Worm (Caenorhabditis elegans) whole organism, L1 larva: ENCODE measurements around the gene emb-4.

Source experiments
- C34B4.2 ChIP-seq: sonication (generic microtip); optimal IDR thresholded peaks from 2 replicates; lab custom pipeline; 2017; ENCODE audit warnings: mild to moderate bottlenecking, missing genetic modification characterization, missing compliant biosample characterization
- F16B12.6 ChIP-seq: fragments of 150-350 bp; optimal IDR thresholded peaks from 2 replicates; lab custom pipeline; 2014; ENCODE audit warnings: missing biosample characterization, missing genetic modification characterization
- Y116A8C.19 ChIP-seq: sonication (generic microtip); optimal IDR thresholded peaks from 2 replicates; lab custom pipeline; 2016; ENCODE audit warnings: missing compliant biosample characterization, missing genetic modification characterization, borderline replicate concordance
- alr-1 ChIP-seq: fragments of 200-800 bp; sonication (Bioruptor generic); optimal IDR thresholded peaks from 2 replicates; lab custom pipeline; 2018; ENCODE audit warnings: borderline replicate concordance, mild to moderate bottlenecking, missing genetic modification characterization, missing compliant biosample characterization
- ama-1 ChIP-seq: fragments of 150-350 bp; optimal IDR thresholded peaks from 2 replicates; lab custom pipeline; 2014
- blmp-1 ChIP-seq: fragments of 150-350 bp; optimal IDR thresholded peaks from 2 replicates; lab custom pipeline; 2014; ENCODE audit warnings: missing biosample characterization, missing genetic modification characterization
- ces-1 ChIP-seq: fragments of 150-350 bp; optimal IDR thresholded peaks from 2 replicates; lab custom pipeline; 2014; ENCODE audit warnings: missing biosample characterization, missing genetic modification reagents, missing genetic modification characterization
- dpl-1 ChIP-seq, 3 experiments: fragments of 150-350 bp in 2 of 3; sonication (generic microtip) in 1 of 3; optimal IDR thresholded peaks; 2 replicates each; lab custom pipeline; 2014 to 2017; ENCODE audit warnings: missing biosample characterization in 3 of 3, missing genetic modification characterization in 3 of 3, missing genetic modification reagents in 3 of 3
- efl-1 ChIP-seq, 4 experiments: fragments of 150-350 bp; optimal IDR thresholded peaks in 3 of 4; peaks in 1 of 4; 1 replicate in 1 of 4; 2 replicates in 3 of 4; lab custom pipeline; 2014; ENCODE audit warnings: missing biosample characterization in 2 of 4, missing genetic modification characterization in 2 of 4, missing genetic modification reagents in 2 of 4
- egl-13 ChIP-seq: sonication (generic microtip); optimal IDR thresholded peaks from 2 replicates; lab custom pipeline; 2016; ENCODE audit warnings: missing genotype, missing genetic modification reagents, missing genetic modification characterization, missing compliant biosample characterization
- elt-2 ChIP-seq: sonication (generic microtip); optimal IDR thresholded peaks from 2 replicates; lab custom pipeline; 2016; ENCODE audit warnings: missing genetic modification characterization, mild to moderate bottlenecking, inconsistent platforms, missing compliant biosample characterization, missing genetic modification reagents
- elt-3 ChIP-seq, 6 experiments: fragments of 150-350 bp in 1 of 6; sonication (generic microtip); optimal IDR thresholded peaks; 2 replicates each; lab custom pipeline; 2017 to 2018; ENCODE audit warnings: missing biosample characterization in 6 of 6, missing genetic modification characterization in 6 of 6, inconsistent platforms in 1 of 6
- hlh-17 ChIP-seq: fragments of 200-800 bp; sonication (Bioruptor generic); optimal IDR thresholded peaks from 2 replicates; lab custom pipeline; 2018; ENCODE audit warnings: missing genetic modification characterization, mild to moderate bottlenecking, missing compliant biosample characterization, moderate library complexity, borderline replicate concordance
- hpl-2 ChIP-seq: fragments of 150-350 bp; optimal IDR thresholded peaks from 2 replicates; lab custom pipeline; 2014; ENCODE audit warnings: missing biosample characterization, missing genetic modification reagents, missing genetic modification characterization
- jun-1 ChIP-seq: fragments of 150-350 bp; optimal IDR thresholded peaks from 2 replicates; lab custom pipeline; 2014; ENCODE audit warnings: missing biosample characterization, missing genetic modification reagents, missing genetic modification characterization
- lin-15B ChIP-seq: fragments of 150-350 bp; sonication (generic microtip); optimal IDR thresholded peaks from 3 replicates; lab custom pipeline; 2014; ENCODE audit warnings: missing biosample characterization, missing genetic modification characterization
- lin-35 ChIP-seq, 2 experiments: fragments of 150-350 bp; optimal IDR thresholded peaks; 2 replicates each; lab custom pipeline; 2014; ENCODE audit warnings: missing biosample characterization in 2 of 2, missing genetic modification characterization in 2 of 2, missing genetic modification reagents in 2 of 2
- lsy-2 ChIP-seq, 2 experiments: fragments of 150-350 bp; optimal IDR thresholded peaks; 2 replicates each; lab custom pipeline; 2014; ENCODE audit warnings: missing biosample characterization in 2 of 2, missing genetic modification characterization in 2 of 2
- mab-9 ChIP-seq: fragments of 200-800 bp; sonication (Bioruptor generic); IDR thresholded peaks from 2 replicates; pipeline ENCODE4 v1.3.6; 2022; ENCODE audit warnings: missing genetic modification reagents, missing genetic modification characterization, missing compliant biosample characterization
- mdl-1 ChIP-seq, 2 experiments: fragments of 150-350 bp; optimal IDR thresholded peaks; 2 replicates each; lab custom pipeline; 2014 to 2017; ENCODE audit warnings: missing biosample characterization in 2 of 2, missing genetic modification characterization in 2 of 2, inconsistent platforms in 1 of 2
- mef-2 ChIP-seq: fragments of 150-350 bp; optimal IDR thresholded peaks from 2 replicates; lab custom pipeline; 2014; ENCODE audit warnings: missing biosample characterization, missing genetic modification characterization
- nhr-12 ChIP-seq: sonication (generic microtip); optimal IDR thresholded peaks from 2 replicates; lab custom pipeline; 2017; ENCODE audit warnings: missing biosample characterization, missing genetic modification characterization
- nhr-20 ChIP-seq: sonication (generic microtip); optimal IDR thresholded peaks from 2 replicates; lab custom pipeline; 2016; ENCODE audit warnings: mild to moderate bottlenecking, missing genetic modification characterization, missing compliant biosample characterization
- nhr-237 ChIP-seq: fragments of 150-350 bp; optimal IDR thresholded peaks from 2 replicates; lab custom pipeline; 2014; ENCODE audit warnings: missing biosample characterization, missing genetic modification characterization
- nhr-28 ChIP-seq: fragments of 150-350 bp; optimal IDR thresholded peaks from 2 replicates; lab custom pipeline; 2014; ENCODE audit warnings: missing biosample characterization, missing genetic modification characterization
- nhr-47 ChIP-seq: sonication (generic microtip); optimal IDR thresholded peaks from 2 replicates; lab custom pipeline; 2016; ENCODE audit warnings: mild to moderate bottlenecking, missing genetic modification characterization, moderate library complexity, missing compliant biosample characterization
- nhr-71 ChIP-seq: sonication (generic microtip); optimal IDR thresholded peaks from 2 replicates; lab custom pipeline; 2016; ENCODE audit warnings: mild to moderate bottlenecking, missing genetic modification characterization, moderate library complexity, missing compliant biosample characterization
- nhr-77 ChIP-seq: fragments of 150-350 bp; optimal IDR thresholded peaks from 2 replicates; lab custom pipeline; 2014; ENCODE audit warnings: missing biosample characterization, missing genetic modification characterization
- nhr-84 ChIP-seq: sonication (generic microtip); optimal IDR thresholded peaks from 2 replicates; lab custom pipeline; 2017; ENCODE audit warnings: missing biosample characterization, missing genetic modification characterization
- nhr-85 ChIP-seq: sonication (generic microtip); peaks from one replicate; lab custom pipeline; 2016; ENCODE audit warnings: missing genetic modification characterization, inconsistent platforms, missing compliant biosample characterization
- nhr-90 ChIP-seq: sonication (generic microtip); optimal IDR thresholded peaks from 2 replicates; lab custom pipeline; 2016; ENCODE audit warnings: mild to moderate bottlenecking, missing genetic modification characterization, missing compliant biosample characterization; ENCODE audit not compliant: poor library complexity
- pqm-1 ChIP-seq: sonication (generic microtip); optimal IDR thresholded peaks from 3 replicates; lab custom pipeline; 2017; ENCODE audit warnings: missing biosample characterization, missing genetic modification characterization
- skn-1 ChIP-seq: fragments of 150-350 bp; optimal IDR thresholded peaks from 2 replicates; lab custom pipeline; 2014; ENCODE audit warnings: missing biosample characterization, missing genetic modification characterization
- snpc-4 ChIP-seq: fragments of 150-350 bp; optimal IDR thresholded peaks from 2 replicates; lab custom pipeline; 2014; ENCODE audit warnings: missing biosample characterization, missing genetic modification characterization
- snu-23 ChIP-seq: sonication (generic microtip); optimal IDR thresholded peaks from 2 replicates; lab custom pipeline; 2016; ENCODE audit warnings: missing genetic modification characterization, missing compliant biosample characterization
- sox-4 ChIP-seq: sonication (generic microtip); optimal IDR thresholded peaks from 2 replicates; lab custom pipeline; 2016; ENCODE audit warnings: missing genetic modification characterization, missing compliant biosample characterization
- unc-30 ChIP-seq: sonication (generic microtip); optimal IDR thresholded peaks from 2 replicates; lab custom pipeline; 2017; ENCODE audit warnings: missing biosample characterization, missing genetic modification characterization
- zag-1 ChIP-seq: fragments of 150-350 bp; optimal IDR thresholded peaks from 2 replicates; lab custom pipeline; 2014; ENCODE audit warnings: missing biosample characterization, missing genetic modification characterization
- zip-4 ChIP-seq: fragments of 200-800 bp; sonication (Bioruptor generic); optimal IDR thresholded peaks from 2 replicates; lab custom pipeline; 2018; ENCODE audit warnings: mild to moderate bottlenecking, missing genetic modification characterization, moderate library complexity, missing compliant biosample characterization
- ztf-11 ChIP-seq, 2 experiments: sonication (generic microtip); optimal IDR thresholded peaks; 2 replicates each; lab custom pipeline; 2016 to 2017; ENCODE audit warnings: missing genetic modification characterization in 2 of 2, missing biosample characterization in 1 of 2, missing compliant biosample characterization in 1 of 2

Gene emb-4

ce11 chrV:18907519-18907918, 12.7 kb upstream of the emb-4 start:
- TF ChIP-seq nhr-84 (tag; lab: Kevin White, UChicago) (no peak), blmp-1 (tag; lab: Kevin White, UChicago) (peak; percentile 55), lin-35 (GFP tag; optimal IDR thresholded peaks at IDR 0.05; lab: Kevin White, UChicago) (no peak), nhr-20 (tag; lab: Kevin White, UChicago) (no peak)

ce11 chrV:18903472-18903871, 8.7 kb upstream of the emb-4 start, which contains the start of gene mihp-2:
mihp-2 (plus strand) TSS chrV:18903772.
- no peak for TF ChIP-seq elt-2 (tag; lab: Kevin White, UChicago)
- no peak for TF ChIP-seq blmp-1 (tag; lab: Kevin White, UChicago)
- no peak for TF ChIP-seq nhr-12 (tag; lab: Kevin White, UChicago)
- no peak for TF ChIP-seq egl-13 (tag; lab: Kevin White, UChicago)
- TF ChIP-seq nhr-47 (tag; lab: Kevin White, UChicago), result no peak
- TF ChIP-seq nhr-28 (tag; lab: Kevin White, UChicago), result no peak
- TF ChIP-seq ztf-11 (tag; optimal IDR thresholded peaks at IDR 0.05; lab: Kevin White, UChicago), result no peak
- TF ChIP-seq lin-15B, result no peak
- no peak for TF ChIP-seq zag-1 (tag; lab: Kevin White, UChicago)
- no peak for TF ChIP-seq dpl-1 (GFP tag; optimal IDR thresholded peaks at IDR 0.05; lab: Kevin White, UChicago)
- TF ChIP-seq skn-1 (tag; lab: Kevin White, UChicago), result no peak
- no peak for TF ChIP-seq ama-1 (lab: Kevin White, UChicago)
- TF ChIP-seq ces-1 (GFP tag; lab: Kevin White, UChicago), result no peak
- no peak for TF ChIP-seq snpc-4
- no peak for TF ChIP-seq alr-1 (tag; lab: Kevin White, UChicago)
- TF ChIP-seq, all 84 proteins: peak for 0

- TF ChIP-seq lsy-2 (tag; optimal IDR thresholded peaks at IDR 0.05; lab: Kevin White, UChicago), result peak; percentile 4 to 18
- no peak for TF ChIP-seq unc-30 (tag; lab: Kevin White, UChicago)
- TF ChIP-seq nhr-85 (tag; lab: Kevin White, UChicago), result no peak
- TF ChIP-seq mab-9 (GFP tag; lab: Robert Waterston, UW), result no peak
- peak; percentile 10 for TF ChIP-seq skn-1 (tag; lab: Kevin White, UChicago)
- no peak for TF ChIP-seq nhr-77 (tag; lab: Kevin White, UChicago)
- TF ChIP-seq F16B12.6, result no peak
- TF ChIP-seq mdl-1 (tag; optimal IDR thresholded peaks at IDR 0.05; lab: Kevin White, UChicago), result no peak
- no peak for TF ChIP-seq Y116A8C.19 (tag; lab: Kevin White, UChicago)
- TF ChIP-seq dpl-1 (GFP tag; optimal IDR thresholded peaks at IDR 0.05; lab: Kevin White, UChicago), result peak in 1 of 3 experiments; percentile 0
- TF ChIP-seq elt-2 (tag; lab: Kevin White, UChicago), result peak; percentile 37
- peak in 1 of 2 experiments; percentile 42 for TF ChIP-seq lin-35 (GFP tag; optimal IDR thresholded peaks at IDR 0.05; lab: Kevin White, UChicago)
- TF ChIP-seq hpl-2 (GFP tag; lab: Kevin White, UChicago), result no peak
- no peak for TF ChIP-seq mef-2 (tag; lab: Kevin White, UChicago)
- TF ChIP-seq pqm-1 (tag; lab: Kevin White, UChicago), result no peak
- no peak for TF ChIP-seq sox-4 (tag; lab: Kevin White, UChicago)
- peak; percentile 17 to 31 for TF ChIP-seq efl-1 (optimal IDR thresholded peaks at IDR 0.05; lab: Kevin White, UChicago)
- TF ChIP-seq efl-1 (GFP tag; optimal IDR thresholded peaks at IDR 0.05 in 1 of 2; lab: Kevin White, UChicago), result peak in 1 of 2 experiments; percentile 79
- no peak for TF ChIP-seq elt-3 (tag; optimal IDR thresholded peaks at IDR 0.05; lab: Kevin White, UChicago)
- TF ChIP-seq nhr-90 (tag; lab: Kevin White, UChicago), result peak; percentile 22
- peak; percentile 95 for TF ChIP-seq nhr-20 (tag; lab: Kevin White, UChicago)
- TF ChIP-seq nhr-71 (tag; lab: Kevin White, UChicago), result peak; percentile 21
- peak; percentile 93 for TF ChIP-seq zip-4
- peak; percentile 42 for TF ChIP-seq snu-23 (GFP tag; lab: Kevin White, UChicago)
- no peak for TF ChIP-seq C34B4.2
- TF ChIP-seq hlh-17 (GFP tag; lab: Kevin White, UChicago), result no peak
- no peak for TF ChIP-seq jun-1 (tag; lab: Kevin White, UChicago)
- TF ChIP-seq ces-1 (GFP tag; lab: Kevin White, UChicago), result no peak
- no peak for TF ChIP-seq nhr-237 (tag; lab: Kevin White, UChicago)
These were observed 6.8 kb upstream of the emb-4 start for ce11 chrV:18901530-18901929.
